Worm (Caenorhabditis elegans): ENCODE data around the gene sap-49.
A peak's percentile ranks its signal among the peaks of the same experiment; 100 is the strongest.

sap-49 gene

DNA sequence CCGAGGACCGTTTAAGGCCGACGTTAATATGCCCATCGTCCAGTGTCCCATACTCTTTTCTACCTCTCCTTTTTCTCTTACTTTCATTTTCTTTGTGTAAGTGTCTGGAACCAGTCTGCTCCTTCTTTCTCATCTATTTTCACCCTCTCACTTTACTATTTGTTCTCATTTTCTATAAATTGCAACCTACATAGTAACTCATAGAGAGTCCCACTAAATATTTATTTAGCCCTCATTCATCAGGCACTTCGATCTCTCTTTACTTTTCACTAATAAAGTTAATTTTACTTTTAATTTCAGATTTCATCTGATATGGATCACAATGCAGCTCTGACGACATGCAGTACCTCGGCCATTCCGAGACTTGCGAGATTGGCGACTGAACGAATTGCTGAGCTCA lies 18.2 kb downstream of the sap-49 start, which contains the start of gene zyg-11:
TSS of gene zyg-11 (plus strand) at position 301 of the 400 bp plus-strand sequence.
- TF ChIP-seq med-1 (GFP tag; optimal IDR thresholded peaks at IDR 0.05; ENCODE audit: insufficient read depth) = no peak
- TF ChIP-seq klf-2 (GFP tag; conservative IDR thresholded peaks at IDR 0.05) = no peak
- TF ChIP-seq ref-1 (GFP tag; conservative IDR thresholded peaks at IDR 0.05) = no peak
- TF ChIP-seq ztf-29 (GFP tag; IDR thresholded peaks at IDR 0.05) = no peak
- TF ChIP-seq tab-1 (GFP tag; IDR thresholded peaks at IDR 0.05) = no peak
- TF ChIP-seq flt-1 (GFP tag; IDR thresholded peaks at IDR 0.05) = no peak
- TF ChIP-seq cog-1 (tag; optimal IDR thresholded peaks at IDR 0.05) = no peak
- TF ChIP-seq ztf-23 (GFP tag; IDR thresholded peaks at IDR 0.05) = no peak
- TF ChIP-seq T22C8.4 (GFP tag; IDR thresholded peaks at IDR 0.05) = no peak

DNA sequence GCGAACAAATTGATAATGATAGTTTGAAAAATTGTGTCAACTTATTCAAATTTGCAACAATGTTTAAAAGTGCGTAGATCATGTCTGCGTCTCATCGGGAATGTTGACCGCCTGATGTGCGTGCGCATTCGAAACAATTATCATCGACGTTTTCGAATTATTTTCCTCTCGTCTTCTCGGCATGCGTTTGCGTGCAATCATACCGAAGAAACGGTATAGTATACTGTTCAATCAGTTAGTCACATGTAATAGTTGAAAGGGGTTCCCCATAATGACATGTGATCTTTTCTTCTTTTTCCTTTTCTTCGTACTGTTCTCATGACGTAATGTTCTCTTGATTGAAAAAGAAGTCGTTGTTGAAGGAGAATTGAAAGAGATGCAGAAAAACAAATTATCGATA lies 18.8 kb downstream of the sap-49 start:
- TF ChIP-seq klf-2 (GFP tag; conservative IDR thresholded peaks at IDR 0.05) = no peak
- no peak for TF ChIP-seq ref-1 (GFP tag; conservative IDR thresholded peaks at IDR 0.05)
- TF ChIP-seq cog-1 (tag; optimal IDR thresholded peaks at IDR 0.05) = no peak
- no peak for TF ChIP-seq T22C8.4 (GFP tag; IDR thresholded peaks at IDR 0.05)
- no peak for TF ChIP-seq tab-1 (GFP tag; IDR thresholded peaks at IDR 0.05)
- TF ChIP-seq ztf-29 (GFP tag; IDR thresholded peaks at IDR 0.05) = no peak
- no peak for TF ChIP-seq med-1 (GFP tag; optimal IDR thresholded peaks at IDR 0.05; ENCODE audit: insufficient read depth)
- no peak for TF ChIP-seq flt-1 (GFP tag; IDR thresholded peaks at IDR 0.05)
- TF ChIP-seq ztf-23 (GFP tag; IDR thresholded peaks at IDR 0.05) = no peak

ce11 chrII:8016167-8016566 lies 19.4 kb downstream of the sap-49 start:
- TF ChIP-seq ztf-29 (GFP tag; IDR thresholded peaks at IDR 0.05) (no peak), ref-1 (GFP tag; conservative IDR thresholded peaks at IDR 0.05) (no peak), cog-1 (tag; optimal IDR thresholded peaks at IDR 0.05) (no peak), tab-1 (GFP tag; IDR thresholded peaks at IDR 0.05) (no peak), T22C8.4 (GFP tag; IDR thresholded peaks at IDR 0.05) (no peak), klf-2 (GFP tag; conservative IDR thresholded peaks at IDR 0.05) (no peak), flt-1 (GFP tag; IDR thresholded peaks at IDR 0.05) (no peak), med-1 (GFP tag; optimal IDR thresholded peaks at IDR 0.05; ENCODE audit: insufficient read depth) (no peak), ztf-23 (GFP tag; IDR thresholded peaks at IDR 0.05) (no peak)

DNA sequence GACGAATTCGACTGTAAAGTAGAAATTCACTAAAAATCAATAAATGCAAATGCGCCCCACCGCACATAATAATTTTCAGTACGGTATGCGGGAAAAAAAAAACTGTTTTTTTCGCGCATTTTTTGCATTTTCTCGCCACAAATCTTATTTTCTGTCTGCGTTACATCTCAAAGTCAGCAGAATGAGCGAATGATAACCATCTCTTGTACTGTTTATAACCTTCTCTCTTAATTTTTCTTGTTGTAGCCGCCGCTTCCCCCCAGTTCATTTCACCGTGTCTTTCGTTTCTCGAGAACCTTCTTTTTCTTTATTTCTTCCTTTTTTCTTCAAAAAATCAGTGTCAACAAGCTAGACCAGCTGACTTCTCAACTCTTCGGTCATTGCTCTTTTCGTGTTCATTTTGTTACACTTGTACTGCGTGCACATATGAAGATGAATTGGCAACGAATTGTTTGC lies 20.1 kb downstream of the sap-49 start:
- TF ChIP-seq ztf-23 (GFP tag; IDR thresholded peaks at IDR 0.05) (no peak), cog-1 (tag; optimal IDR thresholded peaks at IDR 0.05) (no peak), T22C8.4 (GFP tag; IDR thresholded peaks at IDR 0.05) (0 out of 2 replicates have a peak, but pooled peaks have one; percentile 13), med-1 (GFP tag; optimal IDR thresholded peaks at IDR 0.05; ENCODE audit: insufficient read depth) (no peak), tab-1 (GFP tag; IDR thresholded peaks at IDR 0.05) (no peak), ref-1 (GFP tag; conservative IDR thresholded peaks at IDR 0.05) (no peak), ztf-29 (GFP tag; IDR thresholded peaks at IDR 0.05) (no peak)

- TF ChIP-seq ztf-23 (GFP tag; IDR thresholded peaks at IDR 0.05) (no peak), T22C8.4 (GFP tag; IDR thresholded peaks at IDR 0.05) (no peak), med-1 (GFP tag; optimal IDR thresholded peaks at IDR 0.05; ENCODE audit: insufficient read depth) (no peak), cog-1 (tag; optimal IDR thresholded peaks at IDR 0.05) (no peak), ztf-29 (GFP tag; IDR thresholded peaks at IDR 0.05) (no peak), klf-2 (GFP tag; conservative IDR thresholded peaks at IDR 0.05) (no peak), flt-1 (GFP tag; IDR thresholded peaks at IDR 0.05) (no peak), ref-1 (GFP tag; conservative IDR thresholded peaks at IDR 0.05) (no peak), tab-1 (GFP tag; IDR thresholded peaks at IDR 0.05) (no peak)
Observed at ce11 chrII:8012071-8013031, 23.2 kb downstream of the sap-49 start, which contains the start of gene DH11.2. Gene DH11.2 (plus strand): TSS chrII:8012816.

ce11 chrII:8008334-8008733 lies 27.2 kb downstream of the sap-49 start, which contains the start of gene glna-2:
Gene glna-2 (plus strand): TSS chrII:8008634.
- TF ChIP-seq med-1 (GFP tag; optimal IDR thresholded peaks at IDR 0.05; ENCODE audit: insufficient read depth) (no peak), ztf-29 (GFP tag; IDR thresholded peaks at IDR 0.05) (no peak), cog-1 (tag; optimal IDR thresholded peaks at IDR 0.05) (no peak), ref-1 (GFP tag; conservative IDR thresholded peaks at IDR 0.05) (no peak)

ce11 chrII:8006962-8007361 lies 28.6 kb downstream of the sap-49 start:
- TF ChIP-seq T22C8.4 (GFP tag; IDR thresholded peaks at IDR 0.05) (no peak), tab-1 (GFP tag; IDR thresholded peaks at IDR 0.05) (no peak), cog-1 (tag; optimal IDR thresholded peaks at IDR 0.05) (no peak), klf-2 (GFP tag; conservative IDR thresholded peaks at IDR 0.05) (no peak), ztf-23 (GFP tag; IDR thresholded peaks at IDR 0.05) (no peak), ztf-29 (GFP tag; IDR thresholded peaks at IDR 0.05) (no peak), flt-1 (GFP tag; IDR thresholded peaks at IDR 0.05) (no peak), med-1 (GFP tag; optimal IDR thresholded peaks at IDR 0.05; ENCODE audit: insufficient read depth) (no peak), ref-1 (GFP tag; conservative IDR thresholded peaks at IDR 0.05) (no peak)

DNA sequence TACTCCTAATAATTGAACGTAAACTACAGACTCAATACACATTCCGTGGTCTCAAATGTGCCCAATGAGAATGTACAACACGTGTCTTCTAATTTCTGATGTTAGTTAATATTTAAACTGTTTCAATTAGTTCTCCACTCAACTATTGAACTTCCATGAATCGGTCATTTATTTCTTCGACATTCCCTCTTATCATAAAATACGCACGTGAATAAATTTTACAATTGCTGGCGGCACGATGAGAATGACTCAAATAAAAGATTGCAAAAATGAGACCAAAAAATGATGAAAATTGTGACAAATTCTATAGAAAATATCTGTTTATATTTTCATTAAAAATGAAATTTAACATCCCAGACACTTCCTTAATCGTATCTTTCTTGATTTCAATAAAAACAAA lies 30.8 kb downstream of the sap-49 start:
- TF ChIP-seq ztf-29 (GFP tag; IDR thresholded peaks at IDR 0.05) (no peak), klf-2 (GFP tag; conservative IDR thresholded peaks at IDR 0.05) (no peak)

- no peak for TF ChIP-seq med-1 (GFP tag; optimal IDR thresholded peaks at IDR 0.05; ENCODE audit: insufficient read depth)
- no peak for TF ChIP-seq tab-1 (GFP tag; IDR thresholded peaks at IDR 0.05)
- no peak for TF ChIP-seq ref-1 (GFP tag; conservative IDR thresholded peaks at IDR 0.05)
- no peak for TF ChIP-seq ztf-23 (GFP tag; IDR thresholded peaks at IDR 0.05)
- TF ChIP-seq T22C8.4 (GFP tag; IDR thresholded peaks at IDR 0.05) = no peak
- no peak for TF ChIP-seq klf-2 (GFP tag; conservative IDR thresholded peaks at IDR 0.05)
- no peak for TF ChIP-seq cog-1 (tag; optimal IDR thresholded peaks at IDR 0.05)
- no peak for TF ChIP-seq ztf-29 (GFP tag; IDR thresholded peaks at IDR 0.05)
- no peak for TF ChIP-seq flt-1 (GFP tag; IDR thresholded peaks at IDR 0.05)
Observed at ce11 chrII:8004157-8004556, 31.4 kb downstream of the sap-49 start, which contains the start of gene pgp-11. Gene pgp-11 (minus strand): TSS chrII:8004257.
